Worm (Caenorhabditis elegans) whole organism, L4 larva: ENCODE measurements around the gene C15H9.11.

Experiments
- F49E8.2 ChIP-seq: sonication (generic microtip); optimal IDR thresholded peaks from 2 replicates; lab custom pipeline; 2016; ENCODE audit warnings: missing compliant biosample characterization, mild to moderate bottlenecking, missing genetic modification characterization, borderline replicate concordance
- fkh-10 ChIP-seq: fragments of 150-350 bp; optimal IDR thresholded peaks from 2 replicates; lab custom pipeline; 2014; ENCODE audit warnings: missing biosample characterization, missing genetic modification reagents, missing genetic modification characterization
- lir-3 ChIP-seq: sonication (generic microtip); optimal IDR thresholded peaks from 2 replicates; lab custom pipeline; 2016; ENCODE audit warnings: mild to moderate bottlenecking, missing genetic modification characterization, missing compliant biosample characterization
- nhr-11 ChIP-seq: fragments of 150-350 bp; optimal IDR thresholded peaks from 2 replicates; lab custom pipeline; 2014; ENCODE audit warnings: missing biosample characterization, missing genetic modification characterization
- ztf-11 ChIP-seq: fragments of 150-350 bp; optimal IDR thresholded peaks from 2 replicates; lab custom pipeline; 2014; ENCODE audit warnings: missing biosample characterization, missing genetic modification characterization

DNA sequence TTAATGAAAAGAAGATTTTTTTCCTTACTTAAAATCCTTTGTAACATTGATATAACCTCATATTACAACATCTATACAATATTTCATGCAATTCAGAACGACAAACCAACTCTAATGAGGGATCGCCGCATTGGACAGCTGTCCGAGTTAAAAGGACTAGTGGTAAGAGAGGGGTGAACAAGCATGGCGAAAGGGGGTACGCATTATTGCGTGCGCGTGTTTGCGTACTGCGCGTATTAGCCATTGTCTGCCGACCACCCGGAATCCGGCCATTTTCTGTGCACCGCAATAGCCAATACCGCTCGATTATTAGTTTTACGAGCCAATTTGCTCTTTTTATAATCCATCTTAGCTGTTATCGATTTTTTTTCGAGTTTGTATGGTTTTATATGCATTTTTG is 5.6 kb downstream of the C15H9.11 start, which contains the start of gene C15H9.4:
- no peak for TF ChIP-seq lir-3 (tag; lab: Kevin White, UChicago)
- no peak for TF ChIP-seq F49E8.2 (tag; lab: Kevin White, UChicago)
- TF ChIP-seq ztf-11: no peak
- no peak for TF ChIP-seq nhr-11
- TF ChIP-seq fkh-10 (GFP tag; lab: Kevin White, UChicago): no peak
